Worm (Caenorhabditis elegans) whole organism, L2 larva: Measurements from ENCODE around the gene F19C7.8.
A peak's percentile ranks its signal among the peaks of the same experiment; 100 is the strongest.

ENCODE experiments used
- C34F6.9 ChIP-seq: fragments of 150-350 bp; optimal IDR thresholded peaks from 2 replicates; lab custom pipeline; 2014; ENCODE audit warnings: missing biosample characterization, missing genetic modification characterization
- F13H6.1 ChIP-seq: sonication (generic microtip); optimal IDR thresholded peaks from 2 replicates; lab custom pipeline; 2016; ENCODE audit warnings: missing genetic modification characterization, missing compliant biosample characterization
- ZK546.5 ChIP-seq: sonication (generic microtip); optimal IDR thresholded peaks from 2 replicates; lab custom pipeline; 2017; ENCODE audit warnings: missing biosample characterization, missing genetic modification characterization
- aly-2 ChIP-seq: fragments of 150-350 bp; optimal IDR thresholded peaks from 2 replicates; lab custom pipeline; 2014; ENCODE audit warnings: missing biosample characterization, missing genetic modification characterization
- ama-1 ChIP-seq: fragments of 150-350 bp; optimal IDR thresholded peaks from 2 replicates; lab custom pipeline; 2018; ENCODE audit warnings: inconsistent platforms
- blmp-1 ChIP-seq: sonication (generic microtip); optimal IDR thresholded peaks from 2 replicates; lab custom pipeline; 2017; ENCODE audit warnings: missing genetic modification characterization, mild to moderate bottlenecking, missing compliant biosample characterization, antibody characterized with exemption, moderate library complexity; ENCODE audit not compliant: insufficient read depth
- ceh-82 ChIP-seq: fragments of 150-350 bp; optimal IDR thresholded peaks from 2 replicates; lab custom pipeline; 2014; ENCODE audit warnings: missing biosample characterization, missing genetic modification characterization
- crh-2 ChIP-seq: sonication (generic microtip); optimal IDR thresholded peaks from 2 replicates; lab custom pipeline; 2017; ENCODE audit warnings: missing biosample characterization, missing genetic modification characterization
- dmd-4 ChIP-seq: sonication (generic microtip); optimal IDR thresholded peaks from 2 replicates; lab custom pipeline; 2017; ENCODE audit warnings: missing biosample characterization, missing genetic modification characterization
- egl-27 ChIP-seq: sonication (generic microtip); optimal IDR thresholded peaks from 3 replicates; lab custom pipeline; 2017; ENCODE audit warnings: missing biosample characterization, missing genetic modification reagents, missing genetic modification characterization
- elt-1 ChIP-seq: fragments of 150-350 bp; optimal IDR thresholded peaks from 2 replicates; lab custom pipeline; 2014; ENCODE audit warnings: missing biosample characterization, missing genetic modification characterization
- elt-3 ChIP-seq: sonication (generic microtip); optimal IDR thresholded peaks from 2 replicates; lab custom pipeline; 2017; ENCODE audit warnings: missing biosample characterization, missing genetic modification characterization
- lin-11 ChIP-seq: fragments of 150-350 bp; sonication (generic microtip); optimal IDR thresholded peaks from 2 replicates; lab custom pipeline; 2014; ENCODE audit warnings: missing biosample characterization, missing genetic modification characterization, inconsistent platforms, mixed read lengths
- lin-39 ChIP-seq: fragments of 150-350 bp; optimal IDR thresholded peaks from 2 replicates; lab custom pipeline; 2014; ENCODE audit warnings: missing biosample characterization, missing genetic modification reagents, missing genetic modification characterization
- lsy-2 ChIP-seq, 2 experiments: fragments of 150-350 bp in 1 of 2; sonication (generic microtip) in 1 of 2; optimal IDR thresholded peaks; 2 replicates each; lab custom pipeline; 2014 to 2017; ENCODE audit warnings: missing biosample characterization in 2 of 2, missing genetic modification characterization in 2 of 2
- mbf-1 ChIP-seq: sonication (generic microtip); optimal IDR thresholded peaks from 2 replicates; lab custom pipeline; 2017; ENCODE audit warnings: missing biosample characterization, missing genetic modification characterization
- mdl-1 ChIP-seq, 2 experiments: fragments of 150-350 bp in 1 of 2; sonication (generic microtip) in 1 of 2; optimal IDR thresholded peaks; 2 replicates each; lab custom pipeline; 2017; ENCODE audit warnings: missing biosample characterization in 2 of 2, missing genetic modification characterization in 2 of 2
- nhr-10 ChIP-seq: sonication (generic microtip); optimal IDR thresholded peaks from 2 replicates; lab custom pipeline; 2017; ENCODE audit warnings: missing biosample characterization, missing genetic modification characterization
- nhr-11 ChIP-seq: fragments of 150-350 bp; optimal IDR thresholded peaks from 2 replicates; lab custom pipeline; 2014; ENCODE audit warnings: missing biosample characterization, missing genetic modification characterization
- nhr-129 ChIP-seq: fragments of 150-350 bp; optimal IDR thresholded peaks from 2 replicates; lab custom pipeline; 2014; ENCODE audit warnings: missing biosample characterization, missing genetic modification characterization
- nhr-21 ChIP-seq: fragments of 150-350 bp; optimal IDR thresholded peaks from 2 replicates; lab custom pipeline; 2014; ENCODE audit warnings: missing biosample characterization, missing genetic modification characterization
- nhr-237 ChIP-seq: fragments of 150-350 bp; optimal IDR thresholded peaks from 2 replicates; lab custom pipeline; 2014; ENCODE audit warnings: missing biosample characterization, missing genetic modification characterization
- nhr-25 ChIP-seq: fragments of 150-350 bp; sonication (generic microtip); optimal IDR thresholded peaks from 3 replicates; lab custom pipeline; 2014; ENCODE audit warnings: missing biosample characterization, missing genetic modification characterization
- nhr-6 ChIP-seq: fragments of 150-350 bp; optimal IDR thresholded peaks from 2 replicates; lab custom pipeline; 2014; ENCODE audit warnings: missing biosample characterization, missing genetic modification characterization
- nhr-77 ChIP-seq: fragments of 150-350 bp; optimal IDR thresholded peaks from 2 replicates; lab custom pipeline; 2014; ENCODE audit warnings: missing biosample characterization, missing genetic modification characterization
- peb-1 ChIP-seq: fragments of 150-350 bp; optimal IDR thresholded peaks from 2 replicates; lab custom pipeline; 2014; ENCODE audit warnings: missing biosample characterization, missing genetic modification characterization
- sem-4 ChIP-seq: fragments of 150-350 bp; optimal IDR thresholded peaks from 2 replicates; lab custom pipeline; 2014; ENCODE audit warnings: missing biosample characterization, missing genetic modification reagents, missing genetic modification characterization
- skn-1 ChIP-seq: sonication (generic microtip); optimal IDR thresholded peaks from 2 replicates; lab custom pipeline; 2017; ENCODE audit warnings: missing biosample characterization, missing genetic modification characterization
- sma-3 ChIP-seq: sonication (generic microtip); optimal IDR thresholded peaks from 2 replicates; lab custom pipeline; 2016; ENCODE audit warnings: missing genetic modification reagents, missing genetic modification characterization, missing compliant biosample characterization
- sma-9 ChIP-seq, 2 experiments: fragments of 150-350 bp in 1 of 2; sonication (generic microtip) in 1 of 2; optimal IDR thresholded peaks; 2 replicates each; lab custom pipeline; 2014 to 2016; ENCODE audit warnings: missing genetic modification characterization in 2 of 2, mild to moderate bottlenecking in 1 of 2, missing biosample characterization in 1 of 2, missing compliant biosample characterization in 1 of 2, missing genetic modification reagents in 1 of 2, moderate library complexity in 1 of 2
- unc-39 ChIP-seq: fragments of 150-350 bp; optimal IDR thresholded peaks from 2 replicates; lab custom pipeline; 2014; ENCODE audit warnings: missing biosample characterization, missing genetic modification characterization
- unc-55 ChIP-seq: fragments of 150-350 bp; sonication (generic microtip); optimal IDR thresholded peaks from 3 replicates; lab custom pipeline; 2014; ENCODE audit warnings: missing biosample characterization, missing genetic modification reagents, missing genetic modification characterization
- unc-62 ChIP-seq: fragments of 150-350 bp; optimal IDR thresholded peaks from 2 replicates; lab custom pipeline; 2014; ENCODE audit warnings: missing biosample characterization, missing genetic modification reagents, missing genetic modification characterization
- zag-1 ChIP-seq: fragments of 150-350 bp; optimal IDR thresholded peaks from 2 replicates; lab custom pipeline; 2014; ENCODE audit warnings: missing biosample characterization, missing genetic modification characterization
- ztf-1 ChIP-seq: fragments of 200-800 bp; sonication (Bioruptor generic); conservative IDR thresholded peaks from 2 replicates; pipeline ENCODE4 v1.3.6; 2022; ENCODE audit warnings: missing genetic modification characterization, missing compliant biosample characterization
- ztf-11 ChIP-seq: sonication (generic microtip); optimal IDR thresholded peaks from 2 replicates; lab custom pipeline; 2017; ENCODE audit warnings: missing biosample characterization, missing genetic modification characterization
- ztf-4 ChIP-seq: fragments of 150-350 bp; optimal IDR thresholded peaks from 2 replicates; lab custom pipeline; 2014; ENCODE audit warnings: missing biosample characterization, missing genetic modification characterization

F19C7.8 gene

DNA sequence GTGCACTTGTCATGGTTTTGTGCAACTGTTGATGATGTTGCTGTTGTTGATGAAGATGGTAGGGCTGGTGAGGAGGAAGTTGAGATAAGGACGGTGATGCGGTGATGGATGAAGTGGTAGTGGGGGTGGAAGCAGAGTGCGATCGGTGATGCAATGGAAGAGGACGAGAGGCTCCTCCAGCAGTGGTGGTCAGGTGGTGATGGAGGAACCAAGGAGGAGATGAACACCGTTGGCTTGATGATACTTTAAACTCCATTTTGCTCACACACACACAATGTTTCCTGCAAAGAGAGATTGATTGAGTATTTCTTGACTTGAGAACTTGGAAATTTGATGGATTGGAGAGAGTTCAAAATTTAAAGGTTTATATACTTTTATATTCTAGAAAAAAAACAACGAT lies at the start of gene F19C7.8:
Gene F19C7.8, minus strand, starts transcription at position 256 of the 400 bp plus-strand sequence.
- peak; percentile 36 for TF ChIP-seq F13H6.1 (tag; lab: Kevin White, UChicago)
- peak; percentile 52 for TF ChIP-seq sma-9 (GFP tag; optimal IDR thresholded peaks at IDR 0.05; lab: Kevin White, UChicago)
- TF ChIP-seq sma-9 (tag; optimal IDR thresholded peaks at IDR 0.05; lab: Kevin White, UChicago), result no peak
- no peak for TF ChIP-seq nhr-6 (tag; lab: Kevin White, UChicago)

DNA sequence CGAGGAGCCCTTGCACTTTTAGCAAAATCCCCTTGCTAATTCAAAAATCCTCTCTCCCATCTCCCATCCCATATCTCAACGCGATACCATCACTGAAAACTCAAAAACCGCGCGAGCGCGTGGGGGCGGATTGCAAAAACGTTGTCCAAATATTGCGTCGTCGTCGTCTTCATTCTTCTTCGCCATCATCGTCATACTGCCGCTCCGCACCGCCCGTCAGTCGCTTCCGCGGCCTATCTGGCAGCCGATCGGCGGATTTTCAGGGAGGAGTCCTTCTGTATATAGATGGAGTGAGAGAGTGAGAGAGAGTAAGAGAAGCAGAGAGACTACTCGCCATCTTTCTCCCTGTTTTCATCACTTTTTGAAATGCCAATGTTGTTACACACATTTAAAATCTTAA lies 49.0 kb upstream of the F19C7.8 start:
- TF ChIP-seq sma-3 (GFP tag; lab: Kevin White, UChicago), result no peak
- TF ChIP-seq ceh-82 (tag; lab: Kevin White, UChicago), result no peak
- TF ChIP-seq nhr-25 (tag; lab: Kevin White, UChicago), result no peak
- TF ChIP-seq nhr-6 (tag; lab: Kevin White, UChicago), result no peak
- TF ChIP-seq nhr-21 (tag; lab: Kevin White, UChicago), result no peak
- TF ChIP-seq ZK546.5 (tag; lab: Kevin White, UChicago), result no peak
- TF ChIP-seq ztf-11 (tag; lab: Kevin White, UChicago), result no peak
- no peak for TF ChIP-seq C34F6.9 (tag; lab: Kevin White, UChicago)
- TF ChIP-seq nhr-77 (tag; lab: Kevin White, UChicago), result no peak
- TF ChIP-seq lin-39 (tag; lab: Kevin White, UChicago), result no peak
- no peak for TF ChIP-seq unc-55 (GFP tag; lab: Kevin White, UChicago)
- no peak for TF ChIP-seq lin-11 (tag; lab: Kevin White, UChicago)
- no peak for TF ChIP-seq egl-27 (tag; lab: Kevin White, UChicago)
- TF ChIP-seq ztf-4 (tag; lab: Kevin White, UChicago), result no peak
- TF ChIP-seq skn-1, result no peak
- TF ChIP-seq elt-1, result no peak
- no peak for TF ChIP-seq crh-2 (tag; lab: Kevin White, UChicago)
- TF ChIP-seq mbf-1 (tag; lab: Kevin White, UChicago), result no peak
- TF ChIP-seq peb-1, result no peak

DNA sequence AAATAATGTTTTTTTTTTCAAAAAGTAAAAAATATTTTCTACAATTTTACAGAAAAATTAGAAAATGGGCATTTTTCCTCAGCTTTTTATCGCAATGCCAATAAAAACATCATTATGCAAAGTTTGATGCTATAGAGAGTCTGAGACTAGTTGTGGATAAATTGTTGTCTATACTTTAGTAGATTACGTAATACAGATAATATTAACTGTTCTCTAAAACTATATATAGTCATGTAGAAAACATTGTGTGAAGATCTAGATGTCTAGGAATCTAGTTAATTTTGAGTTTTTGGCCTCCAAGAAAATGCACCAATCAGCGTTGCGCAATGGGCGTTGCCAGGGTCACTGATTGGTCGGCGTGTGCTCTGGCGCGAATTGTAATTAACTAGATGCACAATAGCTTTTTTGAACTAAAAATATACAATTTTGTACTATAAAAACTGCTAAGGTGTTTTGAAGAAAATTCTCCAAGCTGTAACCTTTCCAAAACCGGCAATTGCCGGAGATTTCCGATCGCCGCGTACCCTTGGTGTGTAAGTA lies 48.5 kb upstream of the F19C7.8 start:
- TF ChIP-seq ztf-1 (GFP tag; lab: Robert Waterston, UW) (no peak), nhr-21 (tag; lab: Kevin White, UChicago) (no peak), peb-1 (no peak), unc-62 (GFP tag; lab: Kevin White, UChicago) (no peak), lsy-2 (tag; optimal IDR thresholded peaks at IDR 0.05; lab: Kevin White, UChicago) (no peak), C34F6.9 (tag; lab: Kevin White, UChicago) (no peak), crh-2 (tag; lab: Kevin White, UChicago) (no peak), nhr-10 (tag; lab: Kevin White, UChicago) (no peak), ama-1 (no peak), ceh-82 (tag; lab: Kevin White, UChicago) (no peak)

DNA sequence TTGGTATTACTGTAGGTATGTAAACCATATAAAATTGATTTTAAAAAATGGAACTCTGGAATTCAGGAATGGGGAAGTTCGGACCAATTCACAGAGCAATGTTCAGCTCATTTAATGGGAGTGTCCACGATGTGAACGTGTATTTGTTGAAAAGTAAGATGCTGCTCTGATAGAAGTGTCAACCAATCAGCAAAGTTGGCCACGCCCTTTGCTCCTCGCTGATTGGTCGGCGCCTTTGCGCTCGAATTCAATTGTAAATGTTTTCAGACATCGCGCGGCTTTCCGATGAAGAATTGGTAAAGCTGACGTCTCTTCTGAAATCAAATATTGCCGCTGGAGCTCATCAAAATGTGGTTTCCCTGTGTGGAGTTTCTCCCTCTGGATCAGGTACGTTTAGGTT lies 45.3 kb upstream of the F19C7.8 start:
- TF ChIP-seq nhr-11 (tag; lab: Kevin White, UChicago) (no peak), ztf-1 (GFP tag; lab: Robert Waterston, UW) (no peak), lin-11 (tag; lab: Kevin White, UChicago) (no peak), nhr-237 (tag; lab: Kevin White, UChicago) (no peak), blmp-1 (no peak), lsy-2 (tag; optimal IDR thresholded peaks at IDR 0.05; lab: Kevin White, UChicago) (no peak)

DNA sequence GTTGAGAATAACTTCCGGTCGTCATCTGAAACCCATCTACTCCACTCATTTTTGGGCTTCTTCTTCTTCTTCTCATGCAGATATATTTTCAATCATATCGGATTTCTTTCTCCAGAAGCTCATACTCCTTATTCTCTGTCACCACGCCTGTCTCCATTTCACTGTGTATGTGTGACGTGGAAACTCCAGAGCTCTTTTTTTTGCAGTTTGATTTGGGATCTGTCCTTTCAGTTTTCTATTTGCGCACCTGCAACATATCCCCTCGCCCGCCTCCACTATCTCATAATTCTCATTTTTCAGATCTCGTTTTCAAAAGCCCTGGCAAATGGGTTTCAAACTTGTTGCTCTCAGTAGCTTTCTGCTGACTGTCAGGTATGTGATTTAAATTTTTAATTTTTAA lies 40.8 kb upstream of the F19C7.8 start, which contains the start of gene kin-36:
Gene kin-36, plus strand, starts transcription at position 301 of the 400 bp plus-strand sequence.
- TF ChIP-seq zag-1 (tag; lab: Kevin White, UChicago) (no peak), C34F6.9 (tag; lab: Kevin White, UChicago) (no peak), elt-3 (no peak), unc-55 (GFP tag; lab: Kevin White, UChicago) (no peak), nhr-11 (tag; lab: Kevin White, UChicago) (no peak), lin-11 (tag; lab: Kevin White, UChicago) (no peak), nhr-237 (tag; lab: Kevin White, UChicago) (no peak), unc-39 (tag; lab: Kevin White, UChicago) (no peak), aly-2 (tag; lab: Kevin White, UChicago) (no peak), dmd-4 (tag; lab: Kevin White, UChicago) (no peak), lin-39 (tag; lab: Kevin White, UChicago) (no peak), elt-1 (no peak), nhr-129 (tag; lab: Kevin White, UChicago) (no peak), lsy-2 (tag; optimal IDR thresholded peaks at IDR 0.05; lab: Kevin White, UChicago) (no peak), sem-4 (tag; lab: Kevin White, UChicago) (no peak), ztf-1 (GFP tag; lab: Robert Waterston, UW) (no peak), mdl-1 (tag; optimal IDR thresholded peaks at IDR 0.05; lab: Kevin White, UChicago) (no peak), ama-1 (no peak), nhr-6 (tag; lab: Kevin White, UChicago) (no peak)
